Fruit fly (Drosophila melanogaster) whole organism, embryonic: ENCODE data around the gene CG13838.

Experiments used
- Ada2b ChIP-seq: fragments of 200-800 bp; sonication (Bioruptor generic); IDR thresholded peaks from 2 replicates; pipeline ENCODE4 v1.3.6; 2022; ENCODE audit warnings: missing biosample characterization, missing genetic modification characterization
- BEAF-32 ChIP-seq: fragments of 200-800 bp; sonication (Bioruptor generic); optimal IDR thresholded peaks from 3 replicates; lab custom pipeline; 2017; ENCODE audit warnings: missing biosample characterization, missing genetic modification characterization, mild to moderate bottlenecking, moderate library complexity, missing genetic modification reagents
- Bgb ChIP-seq: fragments of 200-800 bp; sonication (Bioruptor generic); IDR thresholded peaks from 2 replicates; pipeline ENCODE4 v1.3.6; 2022; ENCODE audit warnings: missing biosample characterization, missing genetic modification characterization; ENCODE audit not compliant: partially characterized antibody
- CG11560 ChIP-seq: fragments of 200-800 bp; sonication (Bioruptor generic); IDR thresholded peaks from 3 replicates; pipeline ENCODE4 v1.3.6; 2022; ENCODE audit warnings: missing biosample characterization, missing genetic modification characterization
- CG5953 ChIP-seq: fragments of 200-800 bp; sonication (Bioruptor generic); IDR thresholded peaks from 2 replicates; pipeline ENCODE4 v1.3.6; 2022; ENCODE audit warnings: missing biosample characterization, missing genetic modification characterization
- CG9609 ChIP-seq: fragments of 200-800 bp; sonication (Bioruptor generic); optimal IDR thresholded peaks from 3 replicates; lab custom pipeline; 2016; ENCODE audit warnings: missing biosample characterization, missing genetic modification characterization
- Dp ChIP-seq: fragments of 200-800 bp; sonication (Bioruptor generic); optimal IDR thresholded peaks from 2 replicates; lab custom pipeline; 2018; ENCODE audit warnings: missing biosample characterization, mild to moderate bottlenecking, missing genetic modification characterization, moderate library complexity
- E2f2 ChIP-seq: fragments of 200-800 bp; sonication (Bioruptor generic); IDR thresholded peaks from 2 replicates; pipeline ENCODE4 v1.3.6; 2022; ENCODE audit warnings: missing biosample characterization, missing genetic modification characterization
- MBD-R2 ChIP-seq: fragments of 200-800 bp; sonication (Bioruptor generic); IDR thresholded peaks from 2 replicates; pipeline ENCODE4 v1.3.6; 2022; ENCODE audit warnings: missing biosample characterization, missing genetic modification characterization
- Med ChIP-seq: fragments of 200-800 bp; sonication (Bioruptor generic); peaks from one replicate; lab custom pipeline; 2016; ENCODE audit warnings: missing biosample characterization, missing genetic modification characterization, mild to moderate bottlenecking, inconsistent platforms, moderate library complexity
- YL-1 ChIP-seq: fragments of 200-800 bp; sonication (Bioruptor generic); optimal IDR thresholded peaks from 3 replicates; lab custom pipeline; 2017; ENCODE audit warnings: missing biosample characterization, mild to moderate bottlenecking, missing genetic modification characterization
- abd-A ChIP-seq: fragments of 200-800 bp; sonication (Bioruptor generic); optimal IDR thresholded peaks from 3 replicates; lab custom pipeline; 2019; ENCODE audit warnings: missing biosample characterization, mild to moderate bottlenecking, missing genetic modification characterization, moderate library complexity
- al ChIP-seq: fragments of 200-800 bp; sonication (Bioruptor generic); IDR thresholded peaks from 2 replicates; pipeline ENCODE4 v1.3.6; 2022; ENCODE audit warnings: missing biosample characterization, missing genetic modification characterization
- dmrt11E ChIP-seq: fragments of 200-800 bp; sonication (Bioruptor generic); optimal IDR thresholded peaks from 3 replicates; lab custom pipeline; 2018; ENCODE audit warnings: missing biosample characterization, mild to moderate bottlenecking, missing genetic modification characterization, moderate library complexity
- grn ChIP-seq: fragments of 200-800 bp; sonication (Bioruptor generic); optimal IDR thresholded peaks from 3 replicates; lab custom pipeline; 2017; ENCODE audit warnings: missing biosample characterization, missing genetic modification characterization
- hb ChIP-seq: fragments of 200-800 bp; sonication (Bioruptor generic); IDR thresholded peaks from 3 replicates; pipeline ENCODE4 v1.3.6; 2022; ENCODE audit warnings: missing biosample characterization, missing genetic modification characterization; ENCODE audit not compliant: partially characterized antibody
- lab ChIP-seq: fragments of 200-800 bp; sonication (Bioruptor generic); optimal IDR thresholded peaks from 3 replicates; lab custom pipeline; 2017; ENCODE audit warnings: missing biosample characterization, missing genetic modification characterization, mild to moderate bottlenecking, moderate library complexity, missing genetic modification reagents
- pzg ChIP-seq: fragments of 200-800 bp; sonication (Bioruptor generic); optimal IDR thresholded peaks from 3 replicates; lab custom pipeline; 2018; ENCODE audit warnings: missing biosample characterization, mild to moderate bottlenecking, missing genetic modification characterization, moderate library complexity

CG13838 gene

dm6 chr3R:23091586-23092228 is 49.7 kb downstream of the CG13838 start, which contains the start of the genes CG17110 and CG6726 (continued):
- TF ChIP-seq al (no peak), Dp (GFP tag; lab: Kevin White, UChicago) (peak; percentile 50), pzg (GFP tag; lab: Kevin White, UChicago) (peak; percentile 17), MBD-R2 (peak; percentile 36; the same call in 1 of the 2 replicates), E2f2 (peak; percentile 69), Bgb (no peak), dmrt11E (tag; lab: Kevin White, UChicago) (no peak), grn (GFP tag; lab: Kevin White, UChicago) (peak; percentile 3), CG9609 (GFP tag; lab: Kevin White, UChicago) (no peak), CG11560 (no peak), lab (peak; percentile 37), Ada2b (GFP tag; lab: Robert Waterston, UW) (no peak), Med (GFP tag; lab: Kevin White, UChicago) (peak; percentile 79), abd-A (tag; lab: Kevin White, UChicago) (no peak), hb (GFP tag; lab: Robert Waterston, UW) (no peak), YL-1 (no peak), CG5953 (GFP tag; lab: Robert Waterston, UW) (no peak), BEAF-32 (GFP tag; lab: Kevin White, UChicago) (no peak)
